Worm (Caenorhabditis elegans) whole organism, L1 larva: ENCODE data around the gene C55A6.11.

Experiments used
- alr-1 ChIP-seq: fragments of 200-800 bp; sonication (Bioruptor generic); optimal IDR thresholded peaks from 2 replicates; lab custom pipeline; 2018; ENCODE audit warnings: borderline replicate concordance, mild to moderate bottlenecking, missing genetic modification characterization, missing compliant biosample characterization
- ama-1 ChIP-seq: fragments of 150-350 bp; optimal IDR thresholded peaks from 2 replicates; lab custom pipeline; 2014
- blmp-1 ChIP-seq: fragments of 150-350 bp; optimal IDR thresholded peaks from 2 replicates; lab custom pipeline; 2014; ENCODE audit warnings: missing biosample characterization, missing genetic modification characterization
- ces-1 ChIP-seq: fragments of 150-350 bp; optimal IDR thresholded peaks from 2 replicates; lab custom pipeline; 2014; ENCODE audit warnings: missing biosample characterization, missing genetic modification reagents, missing genetic modification characterization
- dpl-1 ChIP-seq, 3 experiments: fragments of 150-350 bp in 2 of 3; sonication (generic microtip) in 1 of 3; optimal IDR thresholded peaks; 2 replicates each; lab custom pipeline; 2014 to 2017; ENCODE audit warnings: missing biosample characterization in 3 of 3, missing genetic modification characterization in 3 of 3, missing genetic modification reagents in 3 of 3
- dsc-1 ChIP-seq: sonication (generic microtip); optimal IDR thresholded peaks from 2 replicates; lab custom pipeline; 2016; ENCODE audit warnings: mild to moderate bottlenecking, missing genetic modification characterization, missing compliant biosample characterization
- efl-1 ChIP-seq, 4 experiments: fragments of 150-350 bp; optimal IDR thresholded peaks in 3 of 4; peaks in 1 of 4; 1 replicate in 1 of 4; 2 replicates in 3 of 4; lab custom pipeline; 2014; ENCODE audit warnings: missing biosample characterization in 2 of 4, missing genetic modification characterization in 2 of 4, missing genetic modification reagents in 2 of 4
- egl-27 ChIP-seq, 2 experiments: fragments of 150-350 bp in 1 of 2; sonication (generic microtip); optimal IDR thresholded peaks; 3 replicates each; lab custom pipeline; 2017 to 2018; ENCODE audit warnings: missing biosample characterization in 2 of 2, missing genetic modification characterization in 2 of 2, missing genetic modification reagents in 2 of 2
- elt-3 ChIP-seq, 6 experiments: fragments of 150-350 bp in 1 of 6; sonication (generic microtip); optimal IDR thresholded peaks; 2 replicates each; lab custom pipeline; 2017 to 2018; ENCODE audit warnings: missing biosample characterization in 6 of 6, missing genetic modification characterization in 6 of 6, inconsistent platforms in 1 of 6
- fkh-4 ChIP-seq: sonication (generic microtip); optimal IDR thresholded peaks from 2 replicates; lab custom pipeline; 2016; ENCODE audit warnings: missing compliant biosample characterization, missing genetic modification characterization, borderline replicate concordance
- fkh-8 ChIP-seq: sonication (generic microtip); optimal IDR thresholded peaks from 2 replicates; lab custom pipeline; 2016; ENCODE audit warnings: mild to moderate bottlenecking, missing genetic modification characterization, missing compliant biosample characterization
- fos-1 ChIP-seq: fragments of 150-350 bp; optimal IDR thresholded peaks from 2 replicates; lab custom pipeline; 2014; ENCODE audit warnings: missing biosample characterization, missing genetic modification characterization
- lin-14 ChIP-seq: fragments of 200-800 bp; sonication (Bioruptor generic); optimal IDR thresholded peaks from 2 replicates; lab custom pipeline; 2018; ENCODE audit warnings: mild to moderate bottlenecking, missing genetic modification characterization, moderate library complexity, missing compliant biosample characterization
- lin-35 ChIP-seq, 2 experiments: fragments of 150-350 bp; optimal IDR thresholded peaks; 2 replicates each; lab custom pipeline; 2014; ENCODE audit warnings: missing biosample characterization in 2 of 2, missing genetic modification characterization in 2 of 2, missing genetic modification reagents in 2 of 2
- lin-39 ChIP-seq: fragments of 150-350 bp; optimal IDR thresholded peaks from 2 replicates; lab custom pipeline; 2014; ENCODE audit warnings: missing biosample characterization, missing genetic modification reagents, missing genetic modification characterization
- mab-9 ChIP-seq: fragments of 200-800 bp; sonication (Bioruptor generic); IDR thresholded peaks from 2 replicates; pipeline ENCODE4 v1.3.6; 2022; ENCODE audit warnings: missing genetic modification reagents, missing genetic modification characterization, missing compliant biosample characterization
- mef-2 ChIP-seq: fragments of 150-350 bp; optimal IDR thresholded peaks from 2 replicates; lab custom pipeline; 2014; ENCODE audit warnings: missing biosample characterization, missing genetic modification characterization
- mep-1 ChIP-seq: fragments of 150-350 bp; optimal IDR thresholded peaks from 2 replicates; lab custom pipeline; 2014; ENCODE audit warnings: missing biosample characterization, missing genetic modification characterization
- nhr-20 ChIP-seq: sonication (generic microtip); optimal IDR thresholded peaks from 2 replicates; lab custom pipeline; 2016; ENCODE audit warnings: mild to moderate bottlenecking, missing genetic modification characterization, missing compliant biosample characterization
- nhr-237 ChIP-seq: fragments of 150-350 bp; optimal IDR thresholded peaks from 2 replicates; lab custom pipeline; 2014; ENCODE audit warnings: missing biosample characterization, missing genetic modification characterization
- nhr-47 ChIP-seq: sonication (generic microtip); optimal IDR thresholded peaks from 2 replicates; lab custom pipeline; 2016; ENCODE audit warnings: mild to moderate bottlenecking, missing genetic modification characterization, moderate library complexity, missing compliant biosample characterization
- nhr-71 ChIP-seq: sonication (generic microtip); optimal IDR thresholded peaks from 2 replicates; lab custom pipeline; 2016; ENCODE audit warnings: mild to moderate bottlenecking, missing genetic modification characterization, moderate library complexity, missing compliant biosample characterization
- nhr-85 ChIP-seq: sonication (generic microtip); peaks from one replicate; lab custom pipeline; 2016; ENCODE audit warnings: missing genetic modification characterization, inconsistent platforms, missing compliant biosample characterization
- nhr-90 ChIP-seq: sonication (generic microtip); optimal IDR thresholded peaks from 2 replicates; lab custom pipeline; 2016; ENCODE audit warnings: mild to moderate bottlenecking, missing genetic modification characterization, missing compliant biosample characterization; ENCODE audit not compliant: poor library complexity
- pag-3 ChIP-seq: sonication (generic microtip); optimal IDR thresholded peaks from 2 replicates; lab custom pipeline; 2017; ENCODE audit warnings: missing genetic modification characterization, mild to moderate bottlenecking, missing compliant biosample characterization, antibody characterized with exemption, borderline replicate concordance; ENCODE audit not compliant: insufficient read depth
- pqm-1 ChIP-seq: sonication (generic microtip); optimal IDR thresholded peaks from 3 replicates; lab custom pipeline; 2017; ENCODE audit warnings: missing biosample characterization, missing genetic modification characterization
- rnt-1 ChIP-seq: sonication (generic microtip); optimal IDR thresholded peaks from 2 replicates; lab custom pipeline; 2016; ENCODE audit warnings: mild to moderate bottlenecking, missing genetic modification characterization, moderate library complexity, missing compliant biosample characterization
- skn-1 ChIP-seq: fragments of 150-350 bp; optimal IDR thresholded peaks from 2 replicates; lab custom pipeline; 2014; ENCODE audit warnings: missing biosample characterization, missing genetic modification characterization
- snu-23 ChIP-seq: sonication (generic microtip); optimal IDR thresholded peaks from 2 replicates; lab custom pipeline; 2016; ENCODE audit warnings: missing genetic modification characterization, missing compliant biosample characterization
- sox-4 ChIP-seq: sonication (generic microtip); optimal IDR thresholded peaks from 2 replicates; lab custom pipeline; 2016; ENCODE audit warnings: missing genetic modification characterization, missing compliant biosample characterization
- sptf-1 ChIP-seq: fragments of 150-350 bp; optimal IDR thresholded peaks from 2 replicates; lab custom pipeline; 2014; ENCODE audit warnings: missing biosample characterization, missing genetic modification characterization
- swsn-7 ChIP-seq: sonication (generic microtip); optimal IDR thresholded peaks from 2 replicates; lab custom pipeline; 2016; ENCODE audit warnings: missing genetic modification characterization, missing compliant biosample characterization
- zip-4 ChIP-seq: fragments of 200-800 bp; sonication (Bioruptor generic); optimal IDR thresholded peaks from 2 replicates; lab custom pipeline; 2018; ENCODE audit warnings: mild to moderate bottlenecking, missing genetic modification characterization, moderate library complexity, missing compliant biosample characterization
- ztf-4 ChIP-seq: fragments of 150-350 bp; optimal IDR thresholded peaks from 2 replicates; lab custom pipeline; 2014; ENCODE audit warnings: missing biosample characterization, missing genetic modification characterization

Gene C55A6.11

DNA sequence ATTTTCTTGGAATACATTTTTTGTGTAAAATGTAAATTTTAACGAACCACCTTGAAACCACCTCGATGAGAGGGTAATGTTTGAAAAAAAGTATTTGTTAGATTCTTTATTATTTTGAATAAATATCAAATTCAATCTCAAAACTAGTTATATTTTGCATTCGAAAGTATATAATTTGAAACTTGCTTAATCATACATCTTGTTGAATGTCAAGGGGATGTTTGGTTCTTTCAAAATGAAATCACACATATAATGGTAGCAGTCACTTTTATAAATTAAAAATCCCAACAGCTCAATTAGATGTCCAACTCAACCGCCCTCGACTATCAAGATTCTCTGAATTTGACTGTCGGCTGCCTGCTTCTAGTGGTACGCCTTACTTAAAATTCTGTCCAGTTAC, 44.3 kb downstream of the C55A6.11 start, which contains the start of gene srx-87:
Gene srx-87, plus strand, starts transcription at position 301 of the 400 bp plus-strand sequence.
- TF ChIP-seq fkh-8, result no peak
- no peak for TF ChIP-seq efl-1 (optimal IDR thresholded peaks at IDR 0.05; lab: Kevin White, UChicago)
- peak in 1 of 2 experiments; percentile 17 for TF ChIP-seq efl-1 (GFP tag; optimal IDR thresholded peaks at IDR 0.05 in 1 of 2; lab: Kevin White, UChicago)
- TF ChIP-seq egl-27 (tag; optimal IDR thresholded peaks at IDR 0.05; lab: Kevin White, UChicago), result no peak
- TF ChIP-seq snu-23 (GFP tag; lab: Kevin White, UChicago), result no peak
- no peak for TF ChIP-seq fkh-4 (tag; lab: Kevin White, UChicago)

DNA sequence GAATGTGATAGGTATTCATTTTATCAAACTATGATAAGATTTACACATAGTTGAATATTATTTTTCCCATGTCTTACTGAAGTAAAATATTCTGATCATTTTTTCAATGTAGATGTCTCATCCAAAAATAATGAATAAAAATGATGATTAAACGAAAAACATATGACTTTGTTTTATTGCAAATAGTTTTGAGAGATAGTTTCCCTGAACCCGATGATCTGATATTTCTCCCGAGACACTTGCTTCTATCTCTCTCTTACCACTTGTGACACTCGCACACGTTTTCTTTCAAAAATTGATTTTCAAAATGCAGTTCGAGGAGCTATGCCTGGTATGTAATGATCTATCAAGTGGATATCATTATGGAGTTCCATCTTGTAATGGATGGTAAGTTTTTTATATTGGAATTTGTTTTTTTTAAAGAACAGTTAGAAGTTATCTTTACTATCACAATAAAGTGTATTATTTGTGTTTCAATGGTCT, 49.9 kb downstream of the C55A6.11 start, which contains the start of the genes nhr-101 and pms-2:
Gene nhr-101, plus strand, starts transcription at position 308 of the 483 bp plus-strand sequence.
Gene pms-2, minus strand, starts transcription at position 433 of the 483 bp plus-strand sequence.
- no peak for TF ChIP-seq nhr-47 (tag; lab: Kevin White, UChicago)
- TF ChIP-seq ces-1 (GFP tag; lab: Kevin White, UChicago), result no peak
- no peak for TF ChIP-seq mab-9 (GFP tag; lab: Robert Waterston, UW)
- peak; percentile 38 for TF ChIP-seq blmp-1 (tag; lab: Kevin White, UChicago)
- no peak for TF ChIP-seq lin-39 (tag; lab: Kevin White, UChicago)
- TF ChIP-seq ama-1 (lab: Kevin White, UChicago), result no peak
- no peak for TF ChIP-seq sptf-1 (tag; lab: Kevin White, UChicago)
- TF ChIP-seq pqm-1 (tag; lab: Kevin White, UChicago), result no peak
- peak; percentile 13 for TF ChIP-seq mep-1 (tag; lab: Kevin White, UChicago)
- no peak for TF ChIP-seq pag-3
- TF ChIP-seq efl-1 (optimal IDR thresholded peaks at IDR 0.05; lab: Kevin White, UChicago), result no peak
- TF ChIP-seq efl-1 (GFP tag; optimal IDR thresholded peaks at IDR 0.05 in 1 of 2; lab: Kevin White, UChicago), result peak in 1 of 2 experiments; percentile 87
- peak; percentile 76 for TF ChIP-seq nhr-85 (tag; lab: Kevin White, UChicago)
- no peak for TF ChIP-seq ztf-4
- TF ChIP-seq nhr-20 (tag; lab: Kevin White, UChicago), result peak; percentile 51
- TF ChIP-seq dsc-1 (tag; lab: Kevin White, UChicago), result peak; percentile 73
- no peak for TF ChIP-seq alr-1 (tag; lab: Kevin White, UChicago)
- no peak for TF ChIP-seq zip-4 (GFP tag; lab: Kevin White, UChicago)
- no peak for TF ChIP-seq mef-2 (tag; lab: Kevin White, UChicago)
- TF ChIP-seq swsn-7 (tag; lab: Kevin White, UChicago), result no peak
- no peak for TF ChIP-seq nhr-90 (tag; lab: Kevin White, UChicago)
- peak; percentile 76 for TF ChIP-seq skn-1
- peak in 2 of 3 experiments; percentile 6 to 14 for TF ChIP-seq dpl-1 (GFP tag; optimal IDR thresholded peaks at IDR 0.05; lab: Kevin White, UChicago)
- no peak for TF ChIP-seq fos-1 (tag; lab: Kevin White, UChicago)
- no peak for TF ChIP-seq sox-4
- TF ChIP-seq rnt-1 (tag; lab: Kevin White, UChicago), result peak; percentile 4
- TF ChIP-seq nhr-71 (tag; lab: Kevin White, UChicago), result peak; percentile 73
- peak; percentile 61 for TF ChIP-seq lin-14 (GFP tag; lab: Kevin White, UChicago)
- TF ChIP-seq snu-23 (GFP tag; lab: Kevin White, UChicago), result peak; percentile 50
- peak in 1 of 2 experiments; percentile 19 for TF ChIP-seq lin-35 (GFP tag; optimal IDR thresholded peaks at IDR 0.05; lab: Kevin White, UChicago)
- no peak for TF ChIP-seq nhr-237
- peak in 1 of 6 experiments; percentile 24 for TF ChIP-seq elt-3 (tag; optimal IDR thresholded peaks at IDR 0.05; lab: Kevin White, UChicago)
